Worm (Caenorhabditis elegans) whole organism, young adult: ENCODE results near the gene mom-1.

ENCODE experiments used
- B0035.1 ChIP-seq: sonication (generic microtip); optimal IDR thresholded peaks from 2 replicates; lab custom pipeline; 2016; ENCODE audit warnings: missing genetic modification characterization, mild to moderate bottlenecking, missing compliant biosample characterization, missing genotype, missing genetic modification reagents
- C17E4.6 ChIP-seq: fragments of 200-800 bp; sonication (Bioruptor generic); IDR thresholded peaks from 2 replicates; pipeline ENCODE4 v1.3.6; 2022; ENCODE audit warnings: missing genetic modification reagents, missing genetic modification characterization, missing compliant biosample characterization
- F10E7.11 ChIP-seq: sonication (generic microtip); optimal IDR thresholded peaks from 2 replicates; lab custom pipeline; 2017; ENCODE audit warnings: mild to moderate bottlenecking, missing genetic modification characterization, moderate library complexity, missing compliant biosample characterization
- F23B12.7 ChIP-seq: sonication (generic microtip); optimal IDR thresholded peaks from 2 replicates; lab custom pipeline; 2017; ENCODE audit warnings: missing genetic modification characterization, mild to moderate bottlenecking, missing compliant biosample characterization, antibody characterized with exemption, moderate library complexity; ENCODE audit not compliant: insufficient read depth
- F33H1.4 ChIP-seq: fragments of 200-800 bp; sonication (Bioruptor generic); IDR thresholded peaks from 2 replicates; pipeline ENCODE4 v1.3.6; 2022; ENCODE audit warnings: missing genetic modification reagents, missing genetic modification characterization, missing compliant biosample characterization
- F37B4.10 ChIP-seq: fragments of 200-800 bp; sonication (Bioruptor generic); IDR thresholded peaks from 2 replicates; pipeline ENCODE4 v1.3.6; 2022; ENCODE audit warnings: missing genetic modification characterization, missing compliant biosample characterization
- F52B5.7 ChIP-seq: sonication (generic microtip); optimal IDR thresholded peaks from 2 replicates; lab custom pipeline; 2016; ENCODE audit warnings: mild to moderate bottlenecking, missing genetic modification characterization, missing compliant biosample characterization
- F55B11.4 ChIP-seq: sonication (generic microtip); optimal IDR thresholded peaks from 2 replicates; lab custom pipeline; 2016; ENCODE audit warnings: missing compliant biosample characterization, missing genetic modification characterization, borderline replicate concordance; ENCODE audit not compliant: insufficient read depth
- F57C9.4 ChIP-seq: sonication (generic microtip); optimal IDR thresholded peaks from 2 replicates; lab custom pipeline; 2017; ENCODE audit warnings: mild to moderate bottlenecking, missing genetic modification characterization, missing compliant biosample characterization
- T07F8.4 ChIP-seq: sonication (generic microtip); optimal IDR thresholded peaks from 2 replicates; lab custom pipeline; 2016; ENCODE audit warnings: mild to moderate bottlenecking, missing genetic modification characterization, moderate library complexity, missing compliant biosample characterization
- Y53F4B.3 ChIP-seq: fragments of 200-800 bp; sonication (Bioruptor generic); IDR thresholded peaks from 2 replicates; pipeline ENCODE4 v1.3.6; 2022; ENCODE audit warnings: missing genetic modification reagents, missing genetic modification characterization, missing compliant biosample characterization
- Y67H2A.10 ChIP-seq: fragments of 200-800 bp; sonication (Bioruptor generic); conservative IDR thresholded peaks from 2 replicates; pipeline ENCODE4 v1.3.6; 2022; ENCODE audit warnings: missing genetic modification reagents, missing genetic modification characterization, missing compliant biosample characterization
- ama-1 ChIP-seq, 3 experiments: fragments of 150-350 bp in 1 of 3; sonication (generic microtip) in 2 of 3; optimal IDR thresholded peaks; 2 replicates each; lab custom pipeline; 2014 to 2018; ENCODE audit warnings: missing biosample characterization in 2 of 3, missing genetic modification characterization in 2 of 3, missing genetic modification reagents in 2 of 3
- aptf-3 ChIP-seq: fragments of 200-800 bp; sonication (Bioruptor generic); IDR thresholded peaks from 2 replicates; pipeline ENCODE4 v1.3.6; 2022; ENCODE audit warnings: missing genetic modification characterization, missing compliant biosample characterization
- athp-1 ChIP-seq: sonication (generic microtip); optimal IDR thresholded peaks from 2 replicates; lab custom pipeline; 2017; ENCODE audit warnings: mild to moderate bottlenecking, missing genetic modification characterization, missing compliant biosample characterization
- attf-3 ChIP-seq: fragments of 200-800 bp; sonication (Bioruptor generic); conservative IDR thresholded peaks from 2 replicates; pipeline ENCODE4 v1.3.6; 2022; ENCODE audit warnings: missing genetic modification reagents, missing genetic modification characterization, missing compliant biosample characterization
- attf-5 ChIP-seq: fragments of 200-800 bp; sonication (Bioruptor generic); optimal IDR thresholded peaks from 2 replicates; lab custom pipeline; 2018; ENCODE audit warnings: mild to moderate bottlenecking, missing genetic modification characterization, missing compliant biosample characterization
- cebp-1 ChIP-seq, 2 experiments: fragments of 200-800 bp in 1 of 2; sonication (Bioruptor generic) in 1 of 2; sonication (generic microtip) in 1 of 2; IDR thresholded peaks in 1 of 2; optimal IDR thresholded peaks in 1 of 2; 2 replicates each; pipeline versions ENCODE4 v1.3.6 to Lab custom; 2017 to 2022; ENCODE audit warnings: missing compliant biosample characterization in 2 of 2, missing genetic modification characterization in 2 of 2, mild to moderate bottlenecking in 1 of 2, missing genetic modification reagents in 1 of 2, moderate library complexity in 1 of 2
- ceh-27 ChIP-seq: fragments of 200-800 bp; sonication (Bioruptor generic); optimal IDR thresholded peaks from 2 replicates; lab custom pipeline; 2018; ENCODE audit warnings: mild to moderate bottlenecking, missing genetic modification characterization, moderate library complexity, missing compliant biosample characterization
- ceh-40 ChIP-seq: fragments of 200-800 bp; sonication (Bioruptor generic); IDR thresholded peaks from 2 replicates; pipeline ENCODE4 v1.3.6; 2022; ENCODE audit warnings: missing genetic modification characterization, missing compliant biosample characterization
- ceh-58 ChIP-seq: fragments of 200-800 bp; sonication (Bioruptor generic); IDR thresholded peaks from 2 replicates; pipeline ENCODE4 v1.3.6; 2022; ENCODE audit warnings: missing genetic modification characterization, missing compliant biosample characterization
- die-1 ChIP-seq: sonication (generic microtip); optimal IDR thresholded peaks from 2 replicates; lab custom pipeline; 2016; ENCODE audit warnings: missing genotype, mild to moderate bottlenecking, missing genetic modification characterization, missing compliant biosample characterization
- dox-1 ChIP-seq: fragments of 200-800 bp; sonication (Bioruptor generic); IDR thresholded peaks from 2 replicates; pipeline ENCODE4 v1.3.6; 2022; ENCODE audit warnings: missing genetic modification reagents, missing genetic modification characterization, missing compliant biosample characterization
- dpl-1 ChIP-seq: fragments of 150-350 bp; optimal IDR thresholded peaks from 2 replicates; lab custom pipeline; 2014; ENCODE audit warnings: missing biosample characterization, missing genetic modification reagents, missing genetic modification characterization
- efl-1 ChIP-seq: fragments of 150-350 bp; optimal IDR thresholded peaks from 2 replicates; lab custom pipeline; 2014; ENCODE audit warnings: missing biosample characterization, missing genetic modification reagents, missing genetic modification characterization
- ekl-4 ChIP-seq: fragments of 200-800 bp; sonication (Bioruptor generic); IDR thresholded peaks from 2 replicates; pipeline ENCODE4 v1.3.6; 2022; ENCODE audit warnings: missing genetic modification reagents, missing genetic modification characterization, missing compliant biosample characterization
- ets-4 ChIP-seq: fragments of 200-800 bp; sonication (Bioruptor generic); optimal IDR thresholded peaks from 2 replicates; lab custom pipeline; 2018; ENCODE audit warnings: mild to moderate bottlenecking, missing genetic modification characterization, missing compliant biosample characterization
- fkh-3 ChIP-seq: sonication (generic microtip); optimal IDR thresholded peaks from 2 replicates; lab custom pipeline; 2016; ENCODE audit warnings: mild to moderate bottlenecking, missing genetic modification characterization, missing compliant biosample characterization
- hlh-26 ChIP-seq: fragments of 200-800 bp; sonication (Bioruptor generic); conservative IDR thresholded peaks from 2 replicates; pipeline ENCODE4 v1.3.6; 2022; ENCODE audit warnings: missing genetic modification reagents, missing genetic modification characterization, missing compliant biosample characterization
- hmg-1.2 ChIP-seq: fragments of 200-800 bp; sonication (Bioruptor generic); IDR thresholded peaks from 2 replicates; pipeline ENCODE4 v1.3.6; 2022; ENCODE audit warnings: missing genetic modification reagents, missing genetic modification characterization, missing compliant biosample characterization
- hmg-20 ChIP-seq: fragments of 200-800 bp; sonication (Bioruptor generic); IDR thresholded peaks from 2 replicates; pipeline ENCODE4 v1.3.6; 2022; ENCODE audit warnings: missing genetic modification reagents, missing genetic modification characterization, missing compliant biosample characterization
- hrde-1 ChIP-seq: sonication (generic microtip); optimal IDR thresholded peaks from 2 replicates; lab custom pipeline; 2016; ENCODE audit warnings: missing genetic modification characterization, mild to moderate bottlenecking, missing compliant biosample characterization, moderate library complexity, missing genotype, missing genetic modification reagents, borderline replicate concordance
- lin-54 ChIP-seq: fragments of 200-800 bp; sonication (Bioruptor generic); optimal IDR thresholded peaks from 2 replicates; lab custom pipeline; 2018; ENCODE audit warnings: mild to moderate bottlenecking, missing genetic modification characterization, missing compliant biosample characterization
- lir-1 ChIP-seq: fragments of 200-800 bp; sonication (Bioruptor generic); conservative IDR thresholded peaks from 2 replicates; pipeline ENCODE4 v1.3.6; 2022; ENCODE audit warnings: missing genetic modification reagents, missing genetic modification characterization, missing compliant biosample characterization
- madf-10 ChIP-seq: sonication (generic microtip); optimal IDR thresholded peaks from 2 replicates; lab custom pipeline; 2016; ENCODE audit warnings: mild to moderate bottlenecking, missing genetic modification characterization, missing compliant biosample characterization
- nhr-80 ChIP-seq: sonication (generic microtip); optimal IDR thresholded peaks from 2 replicates; lab custom pipeline; 2016; ENCODE audit warnings: missing genetic modification characterization, missing compliant biosample characterization
- pha-4 ChIP-seq: fragments of 150-350 bp; sonication (generic microtip); optimal IDR thresholded peaks from 2 replicates; lab custom pipeline; 2014; ENCODE audit warnings: missing biosample characterization, missing genetic modification reagents, missing genetic modification characterization
- rec-8 ChIP-seq, 2 experiments: sonication (generic microtip); optimal IDR thresholded peaks; 2 replicates each; lab custom pipeline; 2016; ENCODE audit warnings: mild to moderate bottlenecking in 2 of 2, missing genetic modification characterization in 2 of 2, missing genetic modification reagents in 2 of 2, missing genotype in 2 of 2, missing biosample characterization in 1 of 2, missing compliant biosample characterization in 1 of 2, moderate library complexity in 1 of 2
- snpc-1.1 ChIP-seq: sonication (generic microtip); optimal IDR thresholded peaks from 2 replicates; lab custom pipeline; 2017; ENCODE audit warnings: missing genetic modification characterization, mild to moderate bottlenecking, missing compliant biosample characterization, antibody characterized with exemption, moderate library complexity, missing genotype, missing genetic modification reagents; ENCODE audit not compliant: insufficient read depth
- tbp1 ChIP-seq: fragments of 200-800 bp; sonication (Bioruptor generic); optimal IDR thresholded peaks from 2 replicates; lab custom pipeline; 2018; ENCODE audit warnings: mild to moderate bottlenecking, missing genetic modification characterization, missing compliant biosample characterization
- tbx-9 ChIP-seq: sonication (generic microtip); optimal IDR thresholded peaks from 2 replicates; lab custom pipeline; 2016; ENCODE audit warnings: borderline replicate concordance, missing genetic modification characterization, inconsistent platforms, missing compliant biosample characterization
- unc-130 ChIP-seq: sonication (generic microtip); optimal IDR thresholded peaks from 2 replicates; lab custom pipeline; 2016; ENCODE audit warnings: missing genetic modification reagents, missing genetic modification characterization, missing compliant biosample characterization
- zfh-2 ChIP-seq: fragments of 200-800 bp; sonication (Bioruptor generic); conservative IDR thresholded peaks from 2 replicates; pipeline ENCODE4 v1.3.6; 2022; ENCODE audit warnings: missing genetic modification reagents, missing genetic modification characterization, missing compliant biosample characterization
- zim-3 ChIP-seq: sonication (generic microtip); optimal IDR thresholded peaks from 2 replicates; lab custom pipeline; 2017; ENCODE audit warnings: mild to moderate bottlenecking, missing genetic modification characterization, moderate library complexity, missing compliant biosample characterization
- ztf-22 ChIP-seq: fragments of 200-800 bp; sonication (Bioruptor generic); optimal IDR thresholded peaks from 2 replicates; lab custom pipeline; 2018; ENCODE audit warnings: mild to moderate bottlenecking, missing genetic modification characterization, moderate library complexity, missing compliant biosample characterization
- ztf-25 ChIP-seq: fragments of 200-800 bp; sonication (Bioruptor generic); IDR thresholded peaks from 2 replicates; pipeline ENCODE4 v1.3.6; 2022; ENCODE audit warnings: missing genetic modification reagents, missing genetic modification characterization, missing compliant biosample characterization
- ztf-3 ChIP-seq: fragments of 200-800 bp; sonication (Bioruptor generic); optimal IDR thresholded peaks from 2 replicates; lab custom pipeline; 2018; ENCODE audit warnings: mild to moderate bottlenecking, missing genetic modification characterization, missing compliant biosample characterization

The mom-1 gene

DNA sequence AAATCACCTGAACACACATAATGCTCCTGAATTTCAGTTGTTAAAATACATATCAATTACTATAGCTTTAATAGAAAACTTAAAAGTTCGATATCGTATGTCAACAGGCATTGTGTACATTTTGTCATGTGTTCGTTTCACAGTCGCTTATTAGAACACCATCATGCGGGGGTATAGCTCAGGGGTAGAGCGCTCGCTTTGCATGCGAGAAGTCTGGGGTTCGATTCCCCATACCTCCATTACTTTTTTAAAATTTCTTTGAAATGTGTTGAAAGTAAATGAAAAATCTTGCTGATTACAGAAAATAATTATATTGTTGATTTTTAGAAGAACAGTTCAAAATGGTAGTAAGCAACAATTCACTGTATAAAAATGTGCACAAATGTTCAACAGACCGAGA is 6.8 kb upstream of the mom-1 start (continued):
- peak; percentile 69 for TF ChIP-seq F52B5.7 (tag; lab: Kevin White, UChicago)
- TF ChIP-seq ets-4 (GFP tag; lab: Kevin White, UChicago): no peak
- TF ChIP-seq hmg-1.2 (GFP tag; lab: Robert Waterston, UW): peak; percentile 63
- peak; percentile 56 for TF ChIP-seq attf-5 (GFP tag; lab: Kevin White, UChicago)
- no peak for TF ChIP-seq F57C9.4 (tag; lab: Kevin White, UChicago)
- TF ChIP-seq Y67H2A.10: 0 out of 2 replicates have a peak, but pooled peaks have one; percentile 16
- TF ChIP-seq tbp1 (GFP tag; lab: Kevin White, UChicago): peak; percentile 92
- peak; percentile 70 for TF ChIP-seq F23B12.7
- TF ChIP-seq dpl-1 (GFP tag; lab: Kevin White, UChicago): no peak
- peak; percentile 45 for TF ChIP-seq athp-1 (tag; lab: Kevin White, UChicago)
- TF ChIP-seq ztf-22 (GFP tag; lab: Kevin White, UChicago): no peak
- no peak for TF ChIP-seq zfh-2
- peak; percentile 66 for TF ChIP-seq fkh-3 (tag; lab: Kevin White, UChicago)
- peak; percentile 32 for TF ChIP-seq nhr-80 (tag; lab: Kevin White, UChicago)
- peak; percentile 39 for TF ChIP-seq unc-130
- no peak for TF ChIP-seq F33H1.4
- no peak for TF ChIP-seq tbx-9 (tag; lab: Kevin White, UChicago)
- TF ChIP-seq lin-54 (GFP tag; lab: Kevin White, UChicago): peak; percentile 42
- TF ChIP-seq hlh-26: no peak
- 0 out of 2 replicates have a peak, but pooled peaks have one; percentile 57 for TF ChIP-seq hmg-20 (GFP tag; lab: Robert Waterston, UW)
- TF ChIP-seq cebp-1 (GFP tag; IDR thresholded peaks at IDR 0.05; lab: Robert Waterston, UW): no peak
- no peak for TF ChIP-seq cebp-1 (tag; optimal IDR thresholded peaks at IDR 0.05; lab: Kevin White, UChicago)
- TF ChIP-seq die-1 (tag; lab: Kevin White, UChicago): peak; percentile 90
- TF ChIP-seq ama-1 (optimal IDR thresholded peaks at IDR 0.05; lab: Kevin White, UChicago): no peak
- peak; percentile 67 to 84 for TF ChIP-seq ama-1 (GFP tag; optimal IDR thresholded peaks at IDR 0.05; lab: Kevin White, UChicago)
- TF ChIP-seq T07F8.4 (tag; lab: Kevin White, UChicago): peak; percentile 44
- TF ChIP-seq ztf-25 (GFP tag; lab: Robert Waterston, UW): peak; percentile 94
- peak; percentile 62; the same call in 1 of the 2 replicates for TF ChIP-seq dox-1 (GFP tag; lab: Robert Waterston, UW)
- no peak for TF ChIP-seq ztf-3 (GFP tag; lab: Kevin White, UChicago)
- TF ChIP-seq F37B4.10 (GFP tag; lab: Robert Waterston, UW): no peak
- TF ChIP-seq C17E4.6 (GFP tag; lab: Robert Waterston, UW): no peak
- no peak for TF ChIP-seq ceh-58
- no peak for TF ChIP-seq attf-3 (GFP tag; lab: Robert Waterston, UW)
- TF ChIP-seq ceh-40 (GFP tag; lab: Robert Waterston, UW): 0 out of 2 replicates have a peak, but pooled peaks have one; percentile 81
- TF ChIP-seq hrde-1 (tag; lab: Kevin White, UChicago): peak; percentile 74
- no peak for TF ChIP-seq pha-4
- TF ChIP-seq madf-10 (tag; lab: Kevin White, UChicago): peak; percentile 72
- TF ChIP-seq efl-1 (GFP tag; lab: Kevin White, UChicago): no peak
- peak; percentile 80 for TF ChIP-seq ekl-4 (GFP tag; lab: Robert Waterston, UW)
- 0 out of 2 replicates have a peak, but pooled peaks have one; percentile 24 for TF ChIP-seq aptf-3 (GFP tag; lab: Robert Waterston, UW)
- peak; percentile 37 for TF ChIP-seq B0035.1 (tag; lab: Kevin White, UChicago)
- peak; percentile 5 for TF ChIP-seq ceh-27 (GFP tag; lab: Kevin White, UChicago)
- TF ChIP-seq rec-8 (tag; optimal IDR thresholded peaks at IDR 0.05; lab: Kevin White, UChicago): peak; percentile 61 to 72
- TF ChIP-seq snpc-1.1: peak; percentile 71
- TF ChIP-seq F10E7.11 (tag; lab: Kevin White, UChicago): no peak
- TF ChIP-seq Y53F4B.3 (GFP tag; lab: Robert Waterston, UW): no peak
- TF ChIP-seq lir-1 (GFP tag; lab: Robert Waterston, UW): no peak
- peak; percentile 19 for TF ChIP-seq zim-3
- TF ChIP-seq F55B11.4 (tag; lab: Kevin White, UChicago): no peak
